Worm (Caenorhabditis elegans): ENCODE measurements around the gene T08B1.1.

ce11 chrV:1937963-1938362 lies 48.9 kb downstream of the T08B1.1 start, which contains the start of gene glb-25:
- TF ChIP-seq W03F9.2 (tag; optimal IDR thresholded peaks at IDR 0.05) (no peak), dao-5 (tag; optimal IDR thresholded peaks at IDR 0.05) (no peak)

Data from whole organism, L4/young adult.